Worm (Caenorhabditis elegans): ENCODE results near the gene ccar-1.

DNA sequence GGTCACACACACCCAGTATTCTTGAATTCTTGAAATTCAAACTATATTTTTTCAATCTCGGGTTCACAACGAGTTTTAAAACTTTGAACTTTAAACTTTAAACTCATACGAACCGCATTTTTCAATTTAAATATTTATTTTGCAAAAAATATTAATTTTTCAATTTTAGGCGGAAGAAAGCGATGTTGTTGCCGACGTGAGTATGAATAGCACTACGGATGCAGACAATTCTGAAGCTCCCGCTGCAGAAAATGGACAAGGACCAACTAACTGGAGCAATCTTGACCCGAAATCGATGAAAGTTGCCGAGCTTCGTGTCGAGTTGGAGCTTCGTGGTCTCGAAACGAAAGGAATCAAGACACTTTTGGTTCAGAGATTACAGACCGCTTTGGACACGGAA lies 3.1 kb downstream of the ccar-1 start:
- no peak for TF ChIP-seq nhr-76 (tag; optimal IDR thresholded peaks at IDR 0.05)
- no peak for TF ChIP-seq ztf-11 (tag; optimal IDR thresholded peaks at IDR 0.05)
- TF ChIP-seq unc-120 (tag; optimal IDR thresholded peaks at IDR 0.05; ENCODE audit: poor library complexity, severe bottlenecking) = no peak
- no peak for TF ChIP-seq mep-1 (tag; optimal IDR thresholded peaks at IDR 0.05)
- TF ChIP-seq zip-8 (tag; optimal IDR thresholded peaks at IDR 0.05) = no peak
- no peak for TF ChIP-seq sem-2 (GFP tag; optimal IDR thresholded peaks at IDR 0.05)
- no peak for TF ChIP-seq unc-62 (GFP tag; optimal IDR thresholded peaks at IDR 0.05)
- TF ChIP-seq lsy-2 (tag; optimal IDR thresholded peaks at IDR 0.05) = no peak
- no peak for TF ChIP-seq nhr-28 (tag; optimal IDR thresholded peaks at IDR 0.05)
- TF ChIP-seq pha-4 (tag; optimal IDR thresholded peaks at IDR 0.05) = no peak
- TF ChIP-seq ces-1 (GFP tag; optimal IDR thresholded peaks at IDR 0.05) = no peak

All from whole organism, mixed stage, embryonic.